Worm (Caenorhabditis elegans): ENCODE measurements around the gene T25B9.6.

DNA sequence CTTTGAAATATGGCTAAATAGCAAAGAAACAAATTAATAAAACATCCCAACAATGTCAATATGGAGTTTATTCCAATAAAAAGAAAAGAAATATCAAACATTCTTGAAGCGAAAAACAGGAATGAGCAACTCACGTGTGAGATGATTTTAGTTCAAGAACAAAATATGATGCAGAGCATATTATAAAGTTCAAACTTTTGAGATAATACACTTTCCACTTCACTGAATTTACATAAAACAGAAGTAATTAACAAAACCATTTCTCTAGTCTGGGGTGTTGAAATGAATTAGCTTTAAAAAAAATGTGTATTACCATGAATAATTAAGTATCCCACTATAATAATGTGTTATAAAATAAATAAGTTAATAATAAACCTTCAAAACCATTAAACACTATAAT is 28.8 kb downstream of the T25B9.6 start, which contains the start of gene srd-7:
- TF ChIP-seq scrt-1 (GFP tag; IDR thresholded peaks at IDR 0.05) (no peak), hmg-4 (GFP tag; optimal IDR thresholded peaks at IDR 0.05) (no peak), tbx-11 (GFP tag; IDR thresholded peaks at IDR 0.05) (no peak), flt-1 (GFP tag; IDR thresholded peaks at IDR 0.05) (no peak), ama-1 (optimal IDR thresholded peaks at IDR 0.05) (no peak), tra-4 (tag; optimal IDR thresholded peaks at IDR 0.05) (no peak), hnd-1 (tag; optimal IDR thresholded peaks at IDR 0.05) (no peak), ets-7 (tag; optimal IDR thresholded peaks at IDR 0.05) (no peak), ceh-13 (GFP tag; optimal IDR thresholded peaks at IDR 0.05) (no peak)
